Worm (Caenorhabditis elegans): ENCODE measurements around the gene C31B8.16.

DNA sequence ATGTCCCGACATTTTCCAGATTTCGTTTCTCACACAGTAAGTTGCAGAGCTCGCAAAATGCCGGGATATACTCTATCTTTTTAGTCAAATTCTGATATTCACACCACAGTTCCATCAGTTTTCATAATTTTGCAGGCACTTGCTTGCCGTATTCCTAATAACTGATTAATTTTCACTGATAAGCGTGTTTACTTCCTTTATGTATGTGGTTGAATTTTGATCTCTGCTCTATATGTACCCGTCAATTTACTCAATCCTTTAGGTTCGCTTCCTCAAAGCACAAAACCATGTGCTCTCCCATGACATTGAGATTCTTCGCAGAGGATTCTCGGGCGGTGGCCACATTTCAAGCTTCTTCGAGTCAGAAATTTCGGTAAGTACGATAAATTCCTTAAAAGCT, 48.3 kb upstream of the C31B8.16 start:
- no peak for TF ChIP-seq aly-2 (tag; optimal IDR thresholded peaks at IDR 0.05)
- no peak for TF ChIP-seq pqm-1 (tag; optimal IDR thresholded peaks at IDR 0.05)
- no peak for TF ChIP-seq lin-39 (tag; optimal IDR thresholded peaks at IDR 0.05)
- no peak for TF ChIP-seq fkh-8 (tag; optimal IDR thresholded peaks at IDR 0.05)
- TF ChIP-seq ama-1 (optimal IDR thresholded peaks at IDR 0.05), result no peak
- TF ChIP-seq zag-1 (tag; optimal IDR thresholded peaks at IDR 0.05), result no peak
- TF ChIP-seq nhr-28 (tag; optimal IDR thresholded peaks at IDR 0.05), result no peak
- no peak for TF ChIP-seq ceh-82 (tag; optimal IDR thresholded peaks at IDR 0.05)
- no peak for TF ChIP-seq ets-5 (GFP tag; IDR thresholded peaks at IDR 0.05)
- TF ChIP-seq ces-1 (GFP tag; optimal IDR thresholded peaks at IDR 0.05), result no peak
- no peak for TF ChIP-seq unc-62 (GFP tag; optimal IDR thresholded peaks at IDR 0.05)
